Worm (Caenorhabditis elegans): ENCODE data around the gene F35E12.10.

The F35E12.10 gene

DNA sequence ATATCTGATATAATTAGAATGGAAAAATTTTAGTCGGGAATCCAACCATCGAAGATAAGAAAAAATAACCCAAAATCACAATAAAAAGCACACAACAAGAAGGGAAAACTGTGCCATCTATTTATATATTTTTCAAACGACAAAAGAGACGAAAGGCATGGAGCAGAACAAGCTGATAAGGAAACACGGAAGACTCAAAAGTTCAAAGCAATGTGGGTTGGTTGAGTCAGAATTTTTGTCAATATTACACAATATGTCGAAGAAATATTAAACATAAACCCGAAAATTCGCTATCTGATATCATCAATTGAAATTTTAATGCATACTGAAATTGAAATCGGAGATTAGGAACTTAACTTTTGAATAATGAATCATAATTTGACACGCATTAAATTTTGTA is 3.7 kb downstream of the F35E12.10 start, which contains the start of gene F35E12.9 (continued):
- TF ChIP-seq F10B5.3 (tag; optimal IDR thresholded peaks at IDR 0.05) (no peak), lin-29 (GFP tag; IDR thresholded peaks at IDR 0.05) (no peak), lin-39 (tag; optimal IDR thresholded peaks at IDR 0.05) (no peak), unc-130 (GFP tag; optimal IDR thresholded peaks at IDR 0.05) (no peak)

ce11 chrV:13739901-13740300 is 8.7 kb downstream of the F35E12.10 start:
- TF ChIP-seq Y105C5A.15 (GFP tag; IDR thresholded peaks at IDR 0.05) (no peak), hlh-11 (tag; optimal IDR thresholded peaks at IDR 0.05) (peak; percentile 30), hif-1 (tag; optimal IDR thresholded peaks at IDR 0.05) (no peak), dmd-6 (GFP tag; IDR thresholded peaks at IDR 0.05) (peak; percentile 38; the same call in 1 of the 2 replicates), lsy-2 (tag; optimal IDR thresholded peaks at IDR 0.05) (no peak), nhr-28 (tag; optimal IDR thresholded peaks at IDR 0.05) (peak; percentile 94), skn-1 (tag; optimal IDR thresholded peaks at IDR 0.05) (no peak), nhr-6 (tag; optimal IDR thresholded peaks at IDR 0.05) (no peak), lin-1 (GFP tag; IDR thresholded peaks at IDR 0.05) (no peak), arid-1 (GFP tag; conservative IDR thresholded peaks at IDR 0.05) (no peak), zfp-3 (GFP tag; conservative IDR thresholded peaks at IDR 0.05) (no peak), dve-1 (tag; optimal IDR thresholded peaks at IDR 0.05; ENCODE audit: insufficient read depth) (peak; percentile 81), daf-16 (GFP tag; optimal IDR thresholded peaks at IDR 0.05) (no peak), daf-16 (tag; optimal IDR thresholded peaks at IDR 0.05) (peak; percentile 67), pqm-1 (tag; optimal IDR thresholded peaks at IDR 0.05) (peak; percentile 72), nhr-102 (tag; optimal IDR thresholded peaks at IDR 0.05) (peak; percentile 0), saeg-2 (GFP tag; IDR thresholded peaks at IDR 0.05) (no peak), dmd-9 (GFP tag; IDR thresholded peaks at IDR 0.05) (no peak)

DNA sequence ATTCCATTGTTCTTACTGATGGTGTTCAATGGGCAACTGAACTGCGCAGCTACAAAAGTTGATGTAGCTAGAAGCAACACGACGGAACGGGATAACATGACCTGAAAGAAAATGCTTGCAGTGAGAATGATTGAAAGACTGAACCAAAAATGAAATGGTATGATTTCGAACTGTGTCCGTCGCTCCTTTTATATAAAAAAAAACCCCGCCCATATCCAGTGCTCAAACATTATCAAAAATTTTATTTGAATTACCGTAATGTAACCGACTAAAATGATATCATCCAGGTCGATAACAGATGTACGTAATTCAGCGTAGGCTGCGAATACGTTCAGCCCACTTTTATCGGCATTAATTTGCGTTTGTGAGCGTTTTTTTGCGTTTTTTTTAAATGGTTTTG is 10.2 kb downstream of the F35E12.10 start, which contains the start of gene irg-5:
Gene irg-5, minus strand, starts transcription at position 101 of the 400 bp plus-strand sequence.
- TF ChIP-seq unc-62 (GFP tag; optimal IDR thresholded peaks at IDR 0.05 in 1 of 2), result peak in 1 of 2 experiments; percentile 50
- TF ChIP-seq unc-62 (tag; optimal IDR thresholded peaks at IDR 0.05), result no peak
- TF ChIP-seq R02D3.7 (tag; optimal IDR thresholded peaks at IDR 0.05), result no peak
- TF ChIP-seq aha-1 (tag), result no peak
- no peak for TF ChIP-seq attf-4 (tag; optimal IDR thresholded peaks at IDR 0.05)
- TF ChIP-seq mes-2 (tag; optimal IDR thresholded peaks at IDR 0.05; ENCODE audit: poor library complexity, severe bottlenecking), result no peak

DNA sequence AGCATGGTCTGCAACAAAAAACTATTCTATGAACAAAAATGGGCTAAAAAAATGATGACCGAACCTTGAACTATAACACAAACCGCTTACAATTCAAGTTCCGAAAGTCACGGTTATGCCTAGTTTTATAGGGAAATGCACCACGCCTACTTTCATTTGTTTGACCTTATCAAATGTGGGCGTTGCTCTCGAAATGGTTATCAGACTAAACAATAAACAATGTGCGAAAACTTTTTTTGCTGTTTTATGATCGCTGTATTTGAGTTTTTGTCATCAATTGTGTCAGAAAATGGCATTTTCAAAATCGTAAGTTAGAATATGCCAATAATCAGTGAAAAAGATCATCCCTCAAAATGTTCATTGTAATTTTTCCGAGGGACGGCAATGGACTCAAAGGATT is 12.4 kb downstream of the F35E12.10 start, which contains the start of gene F35E12.6:
Gene F35E12.6, minus strand, starts transcription at position 101 of the 400 bp plus-strand sequence.
- TF ChIP-seq unc-62 (GFP tag; optimal IDR thresholded peaks at IDR 0.05 in 1 of 2) (peak in 1 of 2 experiments; percentile 66), unc-62 (tag; optimal IDR thresholded peaks at IDR 0.05) (no peak), unc-130 (GFP tag; optimal IDR thresholded peaks at IDR 0.05) (no peak), daf-16 (GFP tag; optimal IDR thresholded peaks at IDR 0.05) (no peak), daf-16 (tag; optimal IDR thresholded peaks at IDR 0.05) (peak; percentile 36), pqm-1 (tag; optimal IDR thresholded peaks at IDR 0.05) (peak; percentile 15), dve-1 (tag; optimal IDR thresholded peaks at IDR 0.05; ENCODE audit: insufficient read depth) (peak; percentile 2), ZK337.2 (GFP tag; IDR thresholded peaks at IDR 0.05) (no peak)

- TF ChIP-seq attf-4 (tag; optimal IDR thresholded peaks at IDR 0.05) (no peak), ztf-11 (tag; optimal IDR thresholded peaks at IDR 0.05) (no peak), dmd-6 (GFP tag; IDR thresholded peaks at IDR 0.05) (peak; percentile 70), nhr-28 (tag; optimal IDR thresholded peaks at IDR 0.05) (peak; percentile 31), aha-1 (tag) (peak; percentile 14), dve-1 (tag; optimal IDR thresholded peaks at IDR 0.05; ENCODE audit: insufficient read depth) (no peak), daf-16 (GFP tag; optimal IDR thresholded peaks at IDR 0.05) (no peak), daf-16 (tag; optimal IDR thresholded peaks at IDR 0.05) (peak; percentile 6), nhr-11 (tag; optimal IDR thresholded peaks at IDR 0.05) (no peak), pqm-1 (tag; optimal IDR thresholded peaks at IDR 0.05) (peak; percentile 48)
These were observed 17.8 kb downstream of the F35E12.10 start, which contains the start of gene dct-17 for ce11 chrV:13730762-13731161. TSS of gene dct-17 (minus strand) at chrV:13730784.

All from whole organism, L4 larva.